In the genomic region with DNA sequence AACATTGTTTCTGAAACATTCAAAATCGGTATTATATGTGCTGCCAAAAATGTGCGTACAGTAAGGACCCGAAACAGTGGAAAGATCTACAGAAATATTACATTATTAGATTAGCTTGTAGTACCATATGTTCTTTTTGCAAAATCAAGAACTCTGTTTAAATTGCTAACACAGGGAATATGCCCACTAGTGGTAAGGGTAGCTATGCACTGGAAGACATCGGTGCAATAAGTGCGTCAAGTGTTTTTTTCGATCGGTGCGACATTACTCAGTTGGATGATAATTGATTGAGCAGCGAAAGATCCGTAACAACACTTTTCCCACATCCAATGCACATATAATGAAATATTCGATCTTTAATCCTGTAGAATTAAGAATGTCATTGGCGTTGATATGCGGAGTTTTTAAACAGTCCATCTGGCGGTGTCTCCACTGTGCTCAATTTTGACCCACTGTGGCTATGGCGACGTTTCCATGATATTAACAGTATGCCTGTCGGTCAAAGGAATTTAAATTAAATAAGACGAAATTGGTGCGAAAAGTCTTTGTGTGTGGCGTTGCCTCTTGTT, we compare ENCODE assay signal across 1 fruit fly cellular context.
TF ChIP-seq lines count a peak whose summit lies in the region.

No protein-coding gene starts in this region.

TF ChIP-seq in whole organism, embryonic, 481 proteins besides CTCF, POLR2A, EP300 and RAD21 (continued from another document):
- TF ChIP-seq CG10979 (tag; optimal IDR thresholded peaks at IDR 0.05; lab: Kevin White, UChicago) (no peak), Asciz (GFP tag; optimal IDR thresholded peaks at IDR 0.05; lab: Kevin White, UChicago) (no peak), en (GFP tag; optimal IDR thresholded peaks at IDR 0.05; lab: Kevin White, UChicago) (no peak), CG1233 (GFP tag; optimal IDR thresholded peaks at IDR 0.05; lab: Kevin White, UChicago) (no peak), nerfin-1 (tag; optimal IDR thresholded peaks at IDR 0.05; lab: Kevin White, UChicago) (no peak), Side (GFP tag; optimal IDR thresholded peaks at IDR 0.05; lab: Kevin White, UChicago) (no peak), nerfin-2 (GFP tag; IDR thresholded peaks at IDR 0.05; lab: Robert Waterston, UW; ENCODE audit: partially characterized antibody) (no peak), CG1529 (GFP tag; optimal IDR thresholded peaks at IDR 0.05; lab: Kevin White, UChicago) (no peak), Gsc (GFP tag; IDR thresholded peaks at IDR 0.05; lab: Robert Waterston, UW) (no peak), CG42726 (GFP tag; IDR thresholded peaks at IDR 0.05; lab: Robert Waterston, UW; ENCODE audit: partially characterized antibody) (no peak), B-H2 (GFP tag; optimal IDR thresholded peaks at IDR 0.05; lab: Kevin White, UChicago) (no peak), CG4617 (GFP tag; optimal IDR thresholded peaks at IDR 0.05; lab: Kevin White, UChicago; ENCODE audit: borderline replicate concordance) (no peak), Bteb2 (GFP tag; optimal IDR thresholded peaks at IDR 0.05; lab: Kevin White, UChicago) (no peak), corto (GFP tag; optimal IDR thresholded peaks at IDR 0.05; lab: Kevin White, UChicago) (no peak), Mrtf (GFP tag; IDR thresholded peaks at IDR 0.05; lab: Robert Waterston, UW) (no peak), D19B (GFP tag; optimal IDR thresholded peaks at IDR 0.05; lab: Kevin White, UChicago) (no peak), peb (GFP tag; IDR thresholded peaks at IDR 0.05; lab: Robert Waterston, UW) (no peak), Lpt (GFP tag; optimal IDR thresholded peaks at IDR 0.05; lab: Kevin White, UChicago) (no peak), nau (GFP tag; optimal IDR thresholded peaks at IDR 0.05; lab: Kevin White, UChicago) (no peak), CG11723 (GFP tag; optimal IDR thresholded peaks at IDR 0.05; lab: Kevin White, UChicago) (no peak)
